Fruit fly (Drosophila melanogaster): ENCODE measurements around the gene Brf.

Brf gene

DNA sequence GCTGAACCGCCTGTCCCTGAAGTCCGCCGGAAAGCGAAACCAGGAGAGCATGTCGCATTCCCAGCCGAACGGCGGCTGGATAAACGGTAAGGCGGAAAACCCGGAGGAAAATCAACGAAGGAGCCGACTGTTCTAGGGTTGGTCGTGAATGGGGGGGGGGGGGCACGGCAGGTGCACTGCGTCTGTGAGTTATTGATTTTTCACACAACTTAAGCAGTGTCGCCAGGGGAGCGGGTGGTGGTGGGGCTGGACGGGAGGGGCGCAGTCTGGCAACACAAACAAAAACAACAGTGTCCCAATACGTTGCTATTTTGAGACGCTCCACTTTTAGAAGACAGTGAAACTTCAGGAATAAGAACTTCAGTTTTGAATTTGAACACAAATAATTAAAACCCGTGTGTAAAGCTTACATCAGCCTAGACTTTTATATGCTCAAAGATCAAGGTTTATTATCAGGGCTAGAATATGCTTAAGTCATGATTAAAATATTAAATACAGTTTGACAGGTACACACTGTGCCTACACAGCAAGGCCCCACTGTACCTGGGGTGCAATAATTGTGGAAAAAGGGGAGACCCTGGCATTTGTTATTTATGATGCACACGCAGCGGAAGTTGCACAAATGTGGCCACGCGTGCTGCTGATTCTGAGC is 4.8 kb downstream of the Brf start (continued):
- TF ChIP-seq ro (GFP tag; IDR thresholded peaks at IDR 0.05) (no peak), cg (GFP tag; optimal IDR thresholded peaks at IDR 0.05) (no peak), CG14667 (GFP tag; IDR thresholded peaks at IDR 0.05) (peak; percentile 72), jing (GFP tag; optimal IDR thresholded peaks at IDR 0.05) (peak; percentile 40), mam (GFP tag; optimal IDR thresholded peaks at IDR 0.05) (no peak), MTF-1 (GFP tag; optimal IDR thresholded peaks at IDR 0.05; ENCODE audit: borderline replicate concordance) (peak; percentile 43), gce (GFP tag; IDR thresholded peaks at IDR 0.05) (0 out of 3 replicates have a peak, but pooled peaks have one; percentile 70), CG8290 (GFP tag; optimal IDR thresholded peaks at IDR 0.05) (peak; percentile 11), CG8290 (tag; optimal IDR thresholded peaks at IDR 0.05) (peak in 1 of 2 experiments; percentile 63), schlank (tag; optimal IDR thresholded peaks at IDR 0.05) (no peak), Xrp1 (GFP tag; IDR thresholded peaks at IDR 0.05) (peak; percentile 86), ash1 (GFP tag; optimal IDR thresholded peaks at IDR 0.05) (no peak), sens-2 (GFP tag; IDR thresholded peaks at IDR 0.05) (peak; percentile 60), nmo (GFP tag; optimal IDR thresholded peaks at IDR 0.05) (peak; percentile 74), pita (GFP tag; optimal IDR thresholded peaks at IDR 0.05) (no peak), dimm (GFP tag; IDR thresholded peaks at IDR 0.05) (0 out of 2 replicates have a peak, but pooled peaks have one; percentile 24), NfI (GFP tag; optimal IDR thresholded peaks at IDR 0.05) (peak; percentile 57), Nf-YB (GFP tag; optimal IDR thresholded peaks at IDR 0.05) (peak; percentile 34), shn (GFP tag; optimal IDR thresholded peaks at IDR 0.05) (no peak), D19B (GFP tag; optimal IDR thresholded peaks at IDR 0.05) (peak; percentile 10), slou (GFP tag; optimal IDR thresholded peaks at IDR 0.05) (no peak), trh (GFP tag; optimal IDR thresholded peaks at IDR 0.05) (no peak), dmrt11E (tag; optimal IDR thresholded peaks at IDR 0.05) (peak; percentile 67), slbo (GFP tag; IDR thresholded peaks at IDR 0.05) (peak; percentile 59), CG3163 (GFP tag; optimal IDR thresholded peaks at IDR 0.05) (no peak), CoRest (tag; optimal IDR thresholded peaks at IDR 0.05) (peak; percentile 72), CG17385 (GFP tag; optimal IDR thresholded peaks at IDR 0.05) (peak; percentile 64), Ets65A (GFP tag) (peak; percentile 96), Fer3 (tag; optimal IDR thresholded peaks at IDR 0.05) (peak; percentile 65), dan (GFP tag; IDR thresholded peaks at IDR 0.05) (peak; percentile 20; the same call in 1 of the 2 replicates), Trl (optimal IDR thresholded peaks at IDR 0.05) (no peak), Trl (GFP tag; optimal IDR thresholded peaks at IDR 0.05) (peak; percentile 36), CG11398 (GFP tag; optimal IDR thresholded peaks at IDR 0.05) (no peak), Dbx (GFP tag; IDR thresholded peaks at IDR 0.05) (0 out of 3 replicates have a peak, but pooled peaks have one; percentile 20), CG31441 (GFP tag; IDR thresholded peaks at IDR 0.05) (peak; percentile 65), pan (optimal IDR thresholded peaks at IDR 0.05) (no peak), pan (GFP tag; optimal IDR thresholded peaks at IDR 0.05 in 1 of 2, IDR thresholded peaks at IDR 0.05 in 1 of 2) (peak in 1 of 2 experiments; percentile 76), CG10147 (GFP tag; optimal IDR thresholded peaks at IDR 0.05) (peak; percentile 45), hb (GFP tag; IDR thresholded peaks at IDR 0.05; ENCODE audit: partially characterized antibody) (no peak), en (GFP tag; optimal IDR thresholded peaks at IDR 0.05) (no peak), Hr3 (GFP tag; optimal IDR thresholded peaks at IDR 0.05) (peak; percentile 62), CG4328 (GFP tag; optimal IDR thresholded peaks at IDR 0.05) (peak; percentile 42), MBD-R2 (GFP tag; IDR thresholded peaks at IDR 0.05) (no peak; the same call in 1 of the 2 replicates), fd64A (GFP tag; optimal IDR thresholded peaks at IDR 0.05) (peak; percentile 57), CG15011 (GFP tag; optimal IDR thresholded peaks at IDR 0.05) (no peak), inv (GFP tag; IDR thresholded peaks at IDR 0.05; ENCODE audit: partially characterized antibody) (no peak), hkb (optimal IDR thresholded peaks at IDR 0.05) (no peak), hkb (GFP tag; IDR thresholded peaks at IDR 0.05) (peak; percentile 86), wor (GFP tag; IDR thresholded peaks at IDR 0.05) (peak; percentile 54), CG2199 (GFP tag; IDR thresholded peaks at IDR 0.05) (peak; percentile 43; the same call in 1 of the 3 replicates), CG12071 (GFP tag; optimal IDR thresholded peaks at IDR 0.05) (peak; percentile 67)
